Fruit fly (Drosophila melanogaster) whole organism: ENCODE measurements around the gene Snapin.

ENCODE experiments used
- CG8478 ChIP-seq: fragments of >200 bp; optimal IDR thresholded peaks from 2 replicates; lab custom pipeline; 2018; ENCODE audit warnings: inconsistent platforms
- Dll ChIP-seq: fragments of >200 bp; optimal IDR thresholded peaks from 2 replicates; lab custom pipeline; 2017
- pan ChIP-seq: fragments of >200 bp; optimal IDR thresholded peaks from 2 replicates; lab custom pipeline; 2017
- psq ChIP-seq: fragments of >200 bp; optimal IDR thresholded peaks from 2 replicates; lab custom pipeline; 2017

dm6 chr2L:2723100-2723499 lies 36.4 kb downstream of the Snapin start:
- TF ChIP-seq Dll (no peak), CG8478 (lab: Kevin White, UChicago) (no peak), psq (lab: Kevin White, UChicago) (no peak), pan (lab: Kevin White, UChicago) (no peak)
